Fruit fly (Drosophila melanogaster) whole organism, embryonic: ENCODE results near the gene Nmdar1.

Source experiments
- Antp ChIP-seq: fragments of 200-800 bp; sonication (Bioruptor generic); optimal IDR thresholded peaks from 3 replicates; lab custom pipeline; 2016; ENCODE audit warnings: missing biosample characterization, missing genetic modification characterization
- Bdp1 ChIP-seq: fragments of 200-800 bp; sonication (Bioruptor generic); optimal IDR thresholded peaks from 3 replicates; lab custom pipeline; 2016; ENCODE audit warnings: missing biosample characterization, missing genetic modification characterization
- CG10274 ChIP-seq: fragments of 200-800 bp; sonication (Bioruptor generic); optimal IDR thresholded peaks from 3 replicates; lab custom pipeline; 2017; ENCODE audit warnings: missing biosample characterization, mild to moderate bottlenecking, missing genetic modification characterization
- CG11398 ChIP-seq: fragments of 200-800 bp; sonication (Bioruptor generic); optimal IDR thresholded peaks from 2 replicates; lab custom pipeline; 2016; ENCODE audit warnings: missing biosample characterization, missing genetic modification characterization
- CG11723 ChIP-seq: fragments of 200-800 bp; sonication (Bioruptor generic); optimal IDR thresholded peaks from 2 replicates; lab custom pipeline; 2017; ENCODE audit warnings: missing biosample characterization, mild to moderate bottlenecking, missing genetic modification characterization
- CG12155 ChIP-seq: fragments of 200-800 bp; sonication (Bioruptor generic); optimal IDR thresholded peaks from 3 replicates; lab custom pipeline; 2016; ENCODE audit warnings: missing biosample characterization, missing genetic modification characterization
- CG12659 ChIP-seq: fragments of 200-800 bp; sonication (Bioruptor generic); optimal IDR thresholded peaks from 3 replicates; lab custom pipeline; 2017; ENCODE audit warnings: mild to moderate bottlenecking, missing biosample characterization, missing genetic modification reagents, missing genetic modification characterization
- CG13624 ChIP-seq: fragments of 200-800 bp; sonication (Bioruptor generic); optimal IDR thresholded peaks from 2 replicates; lab custom pipeline; 2016; ENCODE audit warnings: missing biosample characterization, missing genetic modification characterization
- CG14050 ChIP-seq: fragments of 200-800 bp; sonication (Bioruptor generic); IDR thresholded peaks from 3 replicates; pipeline ENCODE4 v1.3.6; 2022; ENCODE audit warnings: missing biosample characterization, missing genetic modification characterization
- CG1647 ChIP-seq: fragments of 200-800 bp; sonication (Bioruptor generic); optimal IDR thresholded peaks from 3 replicates; lab custom pipeline; 2016; ENCODE audit warnings: missing biosample characterization, missing genetic modification characterization
- CG16779 ChIP-seq: fragments of 200-800 bp; sonication (Bioruptor generic); IDR thresholded peaks from 2 replicates; pipeline ENCODE4 v1.3.6; 2022; ENCODE audit warnings: missing biosample characterization, missing genetic modification characterization
- CG17328 ChIP-seq: fragments of 200-800 bp; sonication (Bioruptor generic); IDR thresholded peaks from 2 replicates; pipeline ENCODE4 v1.3.6; 2022; ENCODE audit warnings: missing biosample characterization, missing genetic modification characterization
- CG1792 ChIP-seq: fragments of 200-800 bp; sonication (Bioruptor generic); optimal IDR thresholded peaks from 2 replicates; lab custom pipeline; 2016; ENCODE audit warnings: missing biosample characterization, missing genetic modification characterization
- CG18599 ChIP-seq: fragments of 200-800 bp; sonication (Bioruptor generic); optimal IDR thresholded peaks from 3 replicates; lab custom pipeline; 2017; ENCODE audit warnings: missing biosample characterization, missing genetic modification characterization, mild to moderate bottlenecking, moderate library complexity, missing genetic modification reagents
- CG2199 ChIP-seq: fragments of 200-800 bp; sonication (Bioruptor generic); IDR thresholded peaks from 3 replicates; pipeline ENCODE4 v1.3.6; 2022; ENCODE audit warnings: missing biosample characterization, missing genetic modification characterization
- CG2875 ChIP-seq: fragments of 200-800 bp; sonication (Bioruptor generic); optimal IDR thresholded peaks from 2 replicates; lab custom pipeline; 2017; ENCODE audit warnings: missing biosample characterization, mild to moderate bottlenecking, missing genetic modification characterization, missing genetic modification reagents
- CG2889 ChIP-seq: fragments of 200-800 bp; sonication (Bioruptor generic); IDR thresholded peaks from 3 replicates; pipeline ENCODE4 v1.3.6; 2022; ENCODE audit warnings: missing biosample characterization, missing genetic modification characterization
- CG31441 ChIP-seq: fragments of 200-800 bp; sonication (Bioruptor generic); IDR thresholded peaks from 2 replicates; pipeline ENCODE4 v1.3.6; 2022; ENCODE audit warnings: missing biosample characterization, missing genetic modification characterization
- CG3163 ChIP-seq: fragments of 200-800 bp; sonication (Bioruptor generic); optimal IDR thresholded peaks from 3 replicates; lab custom pipeline; 2016; ENCODE audit warnings: missing biosample characterization, missing genetic modification characterization
- CG32767 ChIP-seq: fragments of 200-800 bp; sonication (Bioruptor generic); IDR thresholded peaks from 2 replicates; pipeline ENCODE4 v1.3.6; 2022; ENCODE audit warnings: missing biosample characterization, missing genetic modification characterization
- CG33213 ChIP-seq: fragments of 200-800 bp; sonication (Bioruptor generic); optimal IDR thresholded peaks from 3 replicates; lab custom pipeline; 2016; ENCODE audit warnings: missing biosample characterization, missing genetic modification characterization
- CG4328 ChIP-seq: fragments of 200-800 bp; sonication (Bioruptor generic); optimal IDR thresholded peaks from 3 replicates; lab custom pipeline; 2017; ENCODE audit warnings: missing biosample characterization, missing genetic modification reagents, missing genetic modification characterization
- CG4424 ChIP-seq: fragments of 200-800 bp; sonication (Bioruptor generic); optimal IDR thresholded peaks from 3 replicates; lab custom pipeline; 2016; ENCODE audit warnings: missing biosample characterization, missing genetic modification characterization
- CG6654 ChIP-seq: fragments of 200-800 bp; sonication (Bioruptor generic); optimal IDR thresholded peaks from 2 replicates; lab custom pipeline; 2017; ENCODE audit warnings: missing biosample characterization, mild to moderate bottlenecking, missing genetic modification characterization
- CG7357 ChIP-seq: fragments of 200-800 bp; sonication (Bioruptor generic); IDR thresholded peaks from 3 replicates; pipeline ENCODE4 v1.3.6; 2022; ENCODE audit warnings: missing biosample characterization, missing genetic modification characterization
- CG7745 ChIP-seq: fragments of 200-800 bp; sonication (Bioruptor generic); optimal IDR thresholded peaks from 2 replicates; lab custom pipeline; 2018; ENCODE audit warnings: missing biosample characterization, mild to moderate bottlenecking, missing genetic modification characterization, moderate library complexity
- CG9215 ChIP-seq: fragments of 200-800 bp; sonication (Bioruptor generic); IDR thresholded peaks from 2 replicates; pipeline ENCODE4 v1.3.6; 2022; ENCODE audit warnings: missing biosample characterization, missing genetic modification characterization
- CTCF ChIP-seq: fragments of 200-800 bp; sonication (Bioruptor generic); optimal IDR thresholded peaks from 2 replicates; lab custom pipeline; 2017; ENCODE audit warnings: missing biosample characterization, mild to moderate bottlenecking, missing genetic modification characterization, moderate library complexity
- Elba2 ChIP-seq: fragments of 200-800 bp; sonication (Bioruptor generic); optimal IDR thresholded peaks from 3 replicates; lab custom pipeline; 2016; ENCODE audit warnings: missing biosample characterization, missing genetic modification characterization
- HHEX ChIP-seq: fragments of 200-800 bp; sonication (Bioruptor generic); optimal IDR thresholded peaks from 3 replicates; lab custom pipeline; 2017; ENCODE audit warnings: missing biosample characterization, mild to moderate bottlenecking, missing genetic modification characterization, missing genetic modification reagents
- HLHmδ ChIP-seq: fragments of 200-800 bp; sonication (Bioruptor generic); optimal IDR thresholded peaks from 2 replicates; lab custom pipeline; 2018; ENCODE audit warnings: missing biosample characterization, mild to moderate bottlenecking, missing genetic modification characterization, moderate library complexity
- Jarid2 ChIP-seq: fragments of 200-800 bp; sonication (Bioruptor generic); optimal IDR thresholded peaks from 3 replicates; lab custom pipeline; 2017; ENCODE audit warnings: mild to moderate bottlenecking, missing biosample characterization, missing genetic modification reagents, missing genetic modification characterization
- Oli ChIP-seq: fragments of 200-800 bp; sonication (Bioruptor generic); optimal IDR thresholded peaks from 2 replicates; lab custom pipeline; 2018; ENCODE audit warnings: missing biosample characterization, mild to moderate bottlenecking, missing genetic modification characterization, moderate library complexity
- Opbp ChIP-seq: fragments of 200-800 bp; sonication (Bioruptor generic); IDR thresholded peaks from 3 replicates; pipeline ENCODE4 v1.3.6; 2022; ENCODE audit warnings: missing biosample characterization, missing genetic modification characterization; ENCODE audit not compliant: partially characterized antibody
- Optix ChIP-seq: fragments of 200-800 bp; sonication (Bioruptor generic); IDR thresholded peaks from 3 replicates; pipeline ENCODE4 v1.3.6; 2022; ENCODE audit warnings: missing biosample characterization, missing genetic modification characterization
- PHDP ChIP-seq: fragments of 200-800 bp; sonication (Bioruptor generic); optimal IDR thresholded peaks from 3 replicates; lab custom pipeline; 2018; ENCODE audit warnings: missing biosample characterization, mild to moderate bottlenecking, missing genetic modification characterization, moderate library complexity
- Rfx ChIP-seq: fragments of 200-800 bp; sonication (Bioruptor generic); IDR thresholded peaks from 2 replicates; pipeline ENCODE4 v1.3.6; 2022; ENCODE audit warnings: missing biosample characterization, missing genetic modification characterization
- aop ChIP-seq: fragments of 200-800 bp; sonication (Bioruptor generic); IDR thresholded peaks from 2 replicates; pipeline ENCODE4 v1.3.6; 2022; ENCODE audit warnings: missing biosample characterization, missing genetic modification characterization
- bigmax ChIP-seq: fragments of 200-800 bp; sonication (Bioruptor generic); optimal IDR thresholded peaks from 2 replicates; lab custom pipeline; 2018; ENCODE audit warnings: missing biosample characterization, mild to moderate bottlenecking, missing genetic modification characterization
- cato ChIP-seq: fragments of 200-800 bp; sonication (Bioruptor generic); optimal IDR thresholded peaks from 2 replicates; lab custom pipeline; 2016; ENCODE audit warnings: missing biosample characterization, missing genetic modification characterization, borderline replicate concordance
- dm ChIP-seq: fragments of 200-800 bp; sonication (Bioruptor generic); optimal IDR thresholded peaks from 3 replicates; lab custom pipeline; 2016; ENCODE audit warnings: missing biosample characterization, missing genetic modification characterization
- eve ChIP-seq, 2 experiments: fragments of >200 bp; optimal IDR thresholded peaks; 2 replicates each; lab custom pipeline; 2017; ENCODE audit warnings: missing biosample characterization in 2 of 2, missing genetic modification characterization in 2 of 2
- ftz-f1 ChIP-seq: fragments of 200-800 bp; sonication (Bioruptor generic); optimal IDR thresholded peaks from 2 replicates; lab custom pipeline; 2016; ENCODE audit warnings: missing biosample characterization, missing genetic modification characterization
- ham ChIP-seq: fragments of 200-800 bp; sonication (Bioruptor generic); IDR thresholded peaks from 2 replicates; pipeline ENCODE4 v1.3.6; 2022; ENCODE audit warnings: missing biosample characterization, missing genetic modification characterization
- mam ChIP-seq: fragments of 200-800 bp; sonication (Bioruptor generic); optimal IDR thresholded peaks from 3 replicates; lab custom pipeline; 2016; ENCODE audit warnings: missing biosample characterization, missing genetic modification characterization
- nerfin-2 ChIP-seq: fragments of 200-800 bp; sonication (Bioruptor generic); IDR thresholded peaks from 2 replicates; pipeline ENCODE4 v1.3.6; 2022; ENCODE audit warnings: missing biosample characterization, missing genetic modification characterization; ENCODE audit not compliant: partially characterized antibody
- pita ChIP-seq: fragments of 200-800 bp; sonication (Bioruptor generic); optimal IDR thresholded peaks from 2 replicates; lab custom pipeline; 2017; ENCODE audit warnings: missing biosample characterization, mild to moderate bottlenecking, missing genetic modification characterization
- prd ChIP-seq, 3 experiments: fragments of >200 bp in 2 of 3; fragments of 200-800 bp in 1 of 3; sonication (Bioruptor generic) in 1 of 3; optimal IDR thresholded peaks in 2 of 3; IDR thresholded peaks in 1 of 3; 2 replicates in 2 of 3; 3 replicates in 1 of 3; pipeline versions ENCODE4 v1.3.6 to Lab custom; 2017 to 2022; ENCODE audit warnings: missing biosample characterization in 1 of 3, missing genetic modification characterization in 1 of 3
- rib ChIP-seq: fragments of 200-800 bp; sonication (Bioruptor generic); IDR thresholded peaks from 2 replicates; pipeline ENCODE4 v1.3.6; 2022; ENCODE audit warnings: missing biosample characterization, missing genetic modification characterization
- row ChIP-seq: fragments of 200-800 bp; sonication (Bioruptor generic); IDR thresholded peaks from 3 replicates; pipeline ENCODE4 v1.3.6; 2022; ENCODE audit warnings: missing biosample characterization, missing genetic modification characterization
- vnd ChIP-seq: fragments of 200-800 bp; sonication (Bioruptor generic); IDR thresholded peaks from 3 replicates; pipeline ENCODE4 v1.3.6; 2022; ENCODE audit warnings: missing biosample characterization, missing genetic modification characterization; ENCODE audit not compliant: partially characterized antibody

Nmdar1 gene

DNA sequence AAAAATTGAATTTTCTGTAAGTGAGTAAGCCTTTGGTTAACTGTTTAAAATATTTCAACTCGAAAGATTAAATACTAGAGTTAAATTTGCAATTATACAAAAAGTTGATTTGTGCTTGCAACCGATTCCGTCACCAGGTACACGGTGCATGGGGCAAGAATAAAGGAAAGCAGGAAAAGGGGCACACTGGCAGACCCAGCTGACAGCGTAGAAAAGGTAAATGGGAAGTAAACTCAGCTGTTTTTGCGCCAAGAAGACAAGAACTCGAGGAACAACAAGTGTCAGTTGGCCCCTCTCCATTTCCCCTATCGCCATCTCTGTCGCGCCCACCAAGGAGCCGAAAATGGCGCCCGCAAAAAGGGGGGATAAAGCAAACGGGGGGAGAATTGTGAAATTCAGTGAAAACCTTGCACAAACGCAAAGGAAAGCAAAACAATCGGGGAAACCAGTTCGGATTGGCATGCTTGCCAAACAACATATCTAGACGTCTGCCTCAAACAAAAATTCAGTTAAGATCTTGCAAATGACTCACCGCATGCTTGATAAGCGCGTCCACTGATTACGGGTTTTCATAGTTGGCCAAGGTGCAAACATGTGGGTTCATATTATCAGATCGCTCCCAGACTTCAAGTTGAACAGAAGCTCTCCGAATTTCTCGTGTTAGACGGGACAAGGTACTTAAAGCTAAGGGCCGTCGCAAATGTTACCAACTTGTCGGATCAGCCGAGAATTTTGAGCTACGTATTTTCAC, 59.8 kb downstream of the Nmdar1 start (continued):
- TF ChIP-seq cato (GFP tag; lab: Kevin White, UChicago) (no peak), aop (GFP tag; lab: Robert Waterston, UW) (no peak), CG4328 (GFP tag; lab: Kevin White, UChicago) (no peak), CG33213 (GFP tag; lab: Kevin White, UChicago) (peak; percentile 29), CG1792 (GFP tag; lab: Kevin White, UChicago) (no peak), Elba2 (GFP tag; lab: Kevin White, UChicago) (peak; percentile 32), Opbp (GFP tag; lab: Robert Waterston, UW) (no peak), Rfx (GFP tag; lab: Robert Waterston, UW) (no peak), CG17328 (GFP tag; lab: Robert Waterston, UW) (0 out of 2 replicates have a peak, but pooled peaks have one; percentile 20), CG4424 (no peak), CG2199 (no peak), row (GFP tag; lab: Robert Waterston, UW) (peak; percentile 39; the same call in 1 of the 3 replicates), CG31441 (GFP tag; lab: Robert Waterston, UW) (no peak), ham (no peak), CG12155 (GFP tag; lab: Kevin White, UChicago) (no peak), CG11398 (no peak), Bdp1 (GFP tag; lab: Kevin White, UChicago) (no peak), dm (GFP tag; lab: Kevin White, UChicago) (no peak), CG7357 (no peak), Oli (tag; lab: Kevin White, UChicago) (no peak), CG9215 (GFP tag; lab: Robert Waterston, UW) (no peak), CG3163 (GFP tag; lab: Kevin White, UChicago) (no peak), rib (GFP tag; lab: Robert Waterston, UW) (no peak), eve (GFP tag; optimal IDR thresholded peaks at IDR 0.05; lab: Kevin White, UChicago) (no peak), HLHmδ (peak; percentile 23), bigmax (GFP tag; lab: Kevin White, UChicago) (no peak), CG11723 (no peak), PHDP (tag; lab: Kevin White, UChicago) (no peak), nerfin-2 (GFP tag; lab: Robert Waterston, UW) (no peak), Jarid2 (GFP tag; lab: Kevin White, UChicago) (no peak), CG2875 (GFP tag; lab: Kevin White, UChicago) (no peak), CG16779 (GFP tag; lab: Robert Waterston, UW) (no peak), CG18599 (GFP tag; lab: Kevin White, UChicago) (no peak), Antp (GFP tag; lab: Kevin White, UChicago) (no peak), CG10274 (GFP tag; lab: Kevin White, UChicago) (no peak), HHEX (GFP tag; lab: Kevin White, UChicago) (no peak), CTCF (no peak), CG7745 (tag; lab: Kevin White, UChicago) (no peak), CG12659 (peak; percentile 44), CG1647 (GFP tag; lab: Kevin White, UChicago) (no peak), CG14050 (GFP tag; lab: Robert Waterston, UW) (no peak), pita (GFP tag; lab: Kevin White, UChicago) (no peak), vnd (GFP tag; lab: Robert Waterston, UW) (no peak), mam (GFP tag; lab: Kevin White, UChicago) (no peak), prd (optimal IDR thresholded peaks at IDR 0.05; lab: Kevin White, UChicago) (no peak), prd (GFP tag; IDR thresholded peaks at IDR 0.05; lab: Robert Waterston, UW) (no peak), Optix (GFP tag; lab: Robert Waterston, UW) (no peak), CG32767 (GFP tag; lab: Robert Waterston, UW) (no peak), CG6654 (no peak), ftz-f1 (no peak), CG13624 (GFP tag; lab: Kevin White, UChicago) (no peak), CG2889 (GFP tag; lab: Robert Waterston, UW) (no peak)
